Worm (Caenorhabditis elegans) whole organism, L4/young adult: ENCODE data around the gene rig-3.

Source experiments
- W03F9.2 ChIP-seq: fragments of 150-350 bp; optimal IDR thresholded peaks from 2 replicates; lab custom pipeline; 2014; ENCODE audit warnings: missing biosample characterization, missing genetic modification characterization
- him-1 ChIP-seq: sonication (generic microtip); optimal IDR thresholded peaks from 2 replicates; lab custom pipeline; 2016; ENCODE audit warnings: missing genotype, missing genetic modification reagents, missing genetic modification characterization, missing compliant biosample characterization

DNA sequence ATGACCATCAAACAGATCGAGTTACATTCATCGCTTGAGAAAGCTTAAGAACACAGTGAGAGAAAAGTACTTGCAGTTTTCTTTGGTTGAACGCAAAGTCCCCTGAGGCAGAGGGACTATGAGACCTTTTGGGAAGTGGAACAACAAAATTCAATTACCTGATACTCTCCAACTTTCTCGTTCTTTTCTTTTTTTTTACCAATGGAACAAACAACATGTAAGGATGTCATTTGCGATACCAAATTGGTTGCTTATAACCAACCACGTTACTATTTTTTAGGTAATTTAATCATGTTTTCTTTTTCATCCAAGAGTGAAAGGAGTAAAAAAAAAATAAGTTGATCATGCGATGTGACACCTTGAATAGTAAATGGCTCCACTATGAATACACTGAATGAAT, 3.4 kb downstream of the rig-3 start:
- TF ChIP-seq him-1 (no peak), W03F9.2 (tag; lab: Kevin White, UChicago) (no peak)
